Worm (Caenorhabditis elegans) whole organism, L4 larva: ENCODE measurements around the gene hlh-19.
A peak's percentile ranks its signal among the peaks of the same experiment; 100 is the strongest.

ENCODE experiments used
- F26F4.8 ChIP-seq: fragments of 200-800 bp; sonication (Bioruptor generic); conservative IDR thresholded peaks from 2 replicates; pipeline ENCODE4 v1.3.6; 2022; ENCODE audit warnings: missing genetic modification characterization, missing compliant biosample characterization
- F49E8.2 ChIP-seq: sonication (generic microtip); optimal IDR thresholded peaks from 2 replicates; lab custom pipeline; 2016; ENCODE audit warnings: missing compliant biosample characterization, mild to moderate bottlenecking, missing genetic modification characterization, borderline replicate concordance
- T26A8.4 ChIP-seq: fragments of 200-800 bp; sonication (Bioruptor generic); IDR thresholded peaks from 2 replicates; pipeline ENCODE4 v1.3.6; 2022; ENCODE audit warnings: missing genetic modification characterization, missing compliant biosample characterization
- Y75B8A.6 ChIP-seq: fragments of 200-800 bp; sonication (Bioruptor generic); IDR thresholded peaks from 2 replicates; pipeline ENCODE4 v1.3.6; 2022; ENCODE audit warnings: missing genetic modification reagents, missing genetic modification characterization, missing compliant biosample characterization
- ZK337.2 ChIP-seq: fragments of 200-800 bp; sonication (Bioruptor generic); IDR thresholded peaks from 2 replicates; pipeline ENCODE4 v1.3.6; 2022; ENCODE audit warnings: missing genetic modification reagents, missing genetic modification characterization, missing compliant biosample characterization
- aha-1 ChIP-seq: fragments of 150-350 bp; peaks from one replicate; lab custom pipeline; 2014; ENCODE audit warnings: missing biosample characterization, missing genetic modification characterization
- aly-2 ChIP-seq: sonication (generic microtip); optimal IDR thresholded peaks from 2 replicates; lab custom pipeline; 2018; ENCODE audit warnings: missing biosample characterization, missing genetic modification characterization
- arid-1 ChIP-seq: fragments of 200-800 bp; sonication (Bioruptor generic); conservative IDR thresholded peaks from 2 replicates; pipeline ENCODE4 v1.3.6; 2022; ENCODE audit warnings: missing genetic modification reagents, missing genetic modification characterization, missing compliant biosample characterization
- ceh-20 ChIP-seq: fragments of 200-800 bp; sonication (Bioruptor generic); IDR thresholded peaks from 2 replicates; pipeline ENCODE4 v1.3.6; 2022; ENCODE audit warnings: missing genetic modification reagents, missing genetic modification characterization, missing compliant biosample characterization
- ceh-28 ChIP-seq: fragments of 150-350 bp; optimal IDR thresholded peaks from 2 replicates; lab custom pipeline; 2014; ENCODE audit warnings: missing biosample characterization, missing genetic modification reagents, missing genetic modification characterization
- ceh-44 ChIP-seq: fragments of 200-800 bp; sonication (Bioruptor generic); IDR thresholded peaks from 2 replicates; pipeline ENCODE4 v1.3.6; 2022; ENCODE audit warnings: missing genetic modification reagents, missing genetic modification characterization, missing compliant biosample characterization
- ceh-82 ChIP-seq: sonication (generic microtip); optimal IDR thresholded peaks from 2 replicates; lab custom pipeline; 2017; ENCODE audit warnings: missing biosample characterization, missing genetic modification characterization
- daf-16 ChIP-seq, 3 experiments: sonication (generic microtip); optimal IDR thresholded peaks; 2 replicates each; lab custom pipeline; 2016 to 2017; ENCODE audit warnings: missing genetic modification characterization in 3 of 3, missing genetic modification reagents in 3 of 3, mild to moderate bottlenecking in 2 of 3, missing compliant biosample characterization in 2 of 3, missing biosample characterization in 1 of 3, moderate library complexity in 1 of 3
- dmd-9 ChIP-seq: fragments of 200-800 bp; sonication (Bioruptor generic); IDR thresholded peaks from 2 replicates; pipeline ENCODE4 v1.3.6; 2022; ENCODE audit warnings: missing genetic modification reagents, missing genetic modification characterization, missing compliant biosample characterization
- dpl-1 ChIP-seq: fragments of 150-350 bp; optimal IDR thresholded peaks from 2 replicates; lab custom pipeline; 2014; ENCODE audit warnings: missing biosample characterization, missing genetic modification reagents, missing genetic modification characterization
- egl-27 ChIP-seq: sonication (generic microtip); optimal IDR thresholded peaks from 3 replicates; lab custom pipeline; 2017; ENCODE audit warnings: missing biosample characterization, missing genetic modification reagents, missing genetic modification characterization
- fkh-10 ChIP-seq: fragments of 150-350 bp; optimal IDR thresholded peaks from 2 replicates; lab custom pipeline; 2014; ENCODE audit warnings: missing biosample characterization, missing genetic modification reagents, missing genetic modification characterization
- hlh-11 ChIP-seq: fragments of 200-800 bp; sonication (Bioruptor generic); optimal IDR thresholded peaks from 2 replicates; lab custom pipeline; 2018; ENCODE audit warnings: mild to moderate bottlenecking, missing genetic modification characterization, missing compliant biosample characterization
- hlh-30 ChIP-seq: sonication (generic microtip); optimal IDR thresholded peaks from 2 replicates; lab custom pipeline; 2017; ENCODE audit warnings: antibody characterized with exemption, mild to moderate bottlenecking, missing genetic modification characterization, missing compliant biosample characterization; ENCODE audit not compliant: insufficient read depth
- hmg-1.1 ChIP-seq: fragments of 200-800 bp; sonication (Bioruptor generic); IDR thresholded peaks from 2 replicates; pipeline ENCODE4 v1.3.6; 2022; ENCODE audit warnings: missing genetic modification reagents, missing genetic modification characterization, missing compliant biosample characterization
- jun-1 ChIP-seq: fragments of 150-350 bp; optimal IDR thresholded peaks from 2 replicates; lab custom pipeline; 2014; ENCODE audit warnings: missing biosample characterization, missing genetic modification reagents, missing genetic modification characterization
- lin-13 ChIP-seq: fragments of 150-350 bp; optimal IDR thresholded peaks from 2 replicates; lab custom pipeline; 2014; ENCODE audit warnings: missing biosample characterization, missing genetic modification reagents, missing genetic modification characterization
- lin-39 ChIP-seq: fragments of 150-350 bp; optimal IDR thresholded peaks from 2 replicates; lab custom pipeline; 2014; ENCODE audit warnings: missing biosample characterization, missing genetic modification reagents, missing genetic modification characterization
- lir-3 ChIP-seq: sonication (generic microtip); optimal IDR thresholded peaks from 2 replicates; lab custom pipeline; 2016; ENCODE audit warnings: mild to moderate bottlenecking, missing genetic modification characterization, missing compliant biosample characterization
- mdl-1 ChIP-seq, 2 experiments: fragments of 150-350 bp in 1 of 2; sonication (generic microtip) in 1 of 2; optimal IDR thresholded peaks; 2 replicates each; lab custom pipeline; 2014 to 2017; ENCODE audit warnings: missing biosample characterization in 2 of 2, missing genetic modification characterization in 2 of 2
- mep-1 ChIP-seq: fragments of 150-350 bp; sonication (generic microtip); optimal IDR thresholded peaks from 3 replicates; lab custom pipeline; 2014; ENCODE audit warnings: missing biosample characterization, missing genetic modification characterization
- mxl-3 ChIP-seq: fragments of 200-800 bp; sonication (Bioruptor generic); optimal IDR thresholded peaks from 2 replicates; lab custom pipeline; 2018; ENCODE audit warnings: mild to moderate bottlenecking, missing genetic modification characterization, missing compliant biosample characterization
- nhr-102 ChIP-seq: sonication (generic microtip); optimal IDR thresholded peaks from 2 replicates; lab custom pipeline; 2016; ENCODE audit warnings: mild to moderate bottlenecking, missing genetic modification characterization, moderate library complexity, missing compliant biosample characterization
- nhr-11 ChIP-seq: fragments of 150-350 bp; optimal IDR thresholded peaks from 2 replicates; lab custom pipeline; 2014; ENCODE audit warnings: missing biosample characterization, missing genetic modification characterization
- nhr-25 ChIP-seq: sonication (generic microtip); optimal IDR thresholded peaks from 2 replicates; lab custom pipeline; 2017; ENCODE audit warnings: missing genetic modification characterization, mild to moderate bottlenecking, missing compliant biosample characterization, antibody characterized with exemption, moderate library complexity, borderline replicate concordance; ENCODE audit not compliant: insufficient read depth
- nhr-28 ChIP-seq: fragments of 150-350 bp; optimal IDR thresholded peaks from 2 replicates; lab custom pipeline; 2014; ENCODE audit warnings: missing biosample characterization, missing genetic modification characterization
- nhr-48 ChIP-seq: sonication (generic microtip); optimal IDR thresholded peaks from 2 replicates; lab custom pipeline; 2016; ENCODE audit warnings: mild to moderate bottlenecking, missing genetic modification characterization, missing compliant biosample characterization
- nhr-76 ChIP-seq: fragments of 150-350 bp; optimal IDR thresholded peaks from 2 replicates; lab custom pipeline; 2014; ENCODE audit warnings: missing biosample characterization, missing genetic modification characterization
- nhr-77 ChIP-seq: fragments of 150-350 bp; optimal IDR thresholded peaks from 2 replicates; lab custom pipeline; 2014; ENCODE audit warnings: missing biosample characterization, missing genetic modification characterization
- pha-4 ChIP-seq, 2 experiments: fragments of 150-350 bp in 1 of 2; fragments of 200-800 bp in 1 of 2; sonication (Bioruptor generic) in 1 of 2; IDR thresholded peaks in 1 of 2; optimal IDR thresholded peaks in 1 of 2; 2 replicates each; pipeline versions ENCODE4 v1.3.6 to Lab custom; 2014 to 2022; ENCODE audit warnings: missing genetic modification characterization in 2 of 2, missing genetic modification reagents in 2 of 2, missing biosample characterization in 1 of 2, missing compliant biosample characterization in 1 of 2
- php-3 ChIP-seq: fragments of 200-800 bp; sonication (Bioruptor generic); IDR thresholded peaks from 2 replicates; pipeline ENCODE4 v1.3.6; 2022; ENCODE audit warnings: missing genetic modification reagents, missing genetic modification characterization, missing compliant biosample characterization
- rbr-2 ChIP-seq: sonication (generic microtip); optimal IDR thresholded peaks from 2 replicates; lab custom pipeline; 2016; ENCODE audit warnings: missing genotype, missing genetic modification characterization, missing compliant biosample characterization
- set-16 ChIP-seq: fragments of 200-800 bp; sonication (Bioruptor generic); IDR thresholded peaks from 2 replicates; pipeline ENCODE4 v1.3.6; 2022; ENCODE audit warnings: missing genetic modification reagents, missing genetic modification characterization, missing compliant biosample characterization
- spr-1 ChIP-seq: sonication (generic microtip); optimal IDR thresholded peaks from 2 replicates; lab custom pipeline; 2016; ENCODE audit warnings: mild to moderate bottlenecking, missing genetic modification characterization, missing compliant biosample characterization
- tag-97 ChIP-seq: fragments of 200-800 bp; sonication (Bioruptor generic); IDR thresholded peaks from 2 replicates; pipeline ENCODE4 v1.3.6; 2022; ENCODE audit warnings: missing genetic modification characterization, missing compliant biosample characterization
- tra-1 ChIP-seq: fragments of 200-800 bp; sonication (Bioruptor generic); IDR thresholded peaks from 2 replicates; pipeline ENCODE4 v1.3.6; 2022; ENCODE audit warnings: missing genetic modification reagents, missing genetic modification characterization, missing compliant biosample characterization
- unc-62 ChIP-seq, 3 experiments: fragments of 150-350 bp in 1 of 3; sonication (generic microtip); optimal IDR thresholded peaks in 2 of 3; peaks in 1 of 3; 1 replicate in 1 of 3; 2 replicates in 2 of 3; lab custom pipeline; 2014 to 2017; ENCODE audit warnings: missing biosample characterization in 3 of 3, missing genetic modification characterization in 3 of 3, missing genetic modification reagents in 3 of 3, missing genotype in 1 of 3
- zfp-2 ChIP-seq: sonication (generic microtip); optimal IDR thresholded peaks from 2 replicates; lab custom pipeline; 2016; ENCODE audit warnings: mild to moderate bottlenecking, missing genetic modification characterization, missing compliant biosample characterization

The hlh-19 gene

ce11 chrX:585598-586217 lies 28.6 kb upstream of the hlh-19 start:
- TF ChIP-seq unc-62 (GFP tag; optimal IDR thresholded peaks at IDR 0.05 in 1 of 2; lab: Kevin White, UChicago) (peak in 1 of 2 experiments; percentile 93), unc-62 (tag; optimal IDR thresholded peaks at IDR 0.05; lab: Kevin White, UChicago) (no peak), php-3 (GFP tag; lab: Robert Waterston, UW) (no peak), rbr-2 (tag; lab: Kevin White, UChicago) (no peak), nhr-25 (tag; lab: Kevin White, UChicago) (no peak), aha-1 (peak; percentile 41), dmd-9 (no peak), nhr-102 (tag; lab: Kevin White, UChicago) (no peak), mep-1 (tag; lab: Kevin White, UChicago) (no peak)
- TF ChIP-seq, all 104 proteins: peak for 2

ce11 chrX:581754-582153 lies 24.7 kb upstream of the hlh-19 start:
- TF ChIP-seq set-16 (peak; percentile 70), nhr-76 (tag; lab: Kevin White, UChicago) (no peak)
- TF ChIP-seq, all 104 proteins: peak for 1

ce11 chrX:575084-575483 lies 18.0 kb upstream of the hlh-19 start:
- TF ChIP-seq ceh-28 (tag; lab: Kevin White, UChicago): no peak
- TF ChIP-seq nhr-102 (tag; lab: Kevin White, UChicago): peak; percentile 64
- TF ChIP-seq tra-1: no peak

ce11 chrX:573270-573669 lies 16.2 kb upstream of the hlh-19 start:
- TF ChIP-seq ceh-44 (no peak), set-16 (no peak), dpl-1 (GFP tag; lab: Kevin White, UChicago) (peak; percentile 4), lir-3 (tag; lab: Kevin White, UChicago) (no peak), F26F4.8 (no peak), Y75B8A.6 (GFP tag; lab: Robert Waterston, UW) (no peak), arid-1 (GFP tag; lab: Robert Waterston, UW) (no peak), aly-2 (tag; lab: Kevin White, UChicago) (no peak), fkh-10 (GFP tag; lab: Kevin White, UChicago) (peak; percentile 31), mdl-1 (tag; optimal IDR thresholded peaks at IDR 0.05; lab: Kevin White, UChicago) (peak in 1 of 2 experiments; percentile 57), nhr-48 (tag; lab: Kevin White, UChicago) (no peak), daf-16 (GFP tag; optimal IDR thresholded peaks at IDR 0.05; lab: Kevin White, UChicago) (no peak), daf-16 (tag; optimal IDR thresholded peaks at IDR 0.05; lab: Kevin White, UChicago) (no peak), tag-97 (GFP tag; lab: Robert Waterston, UW) (no peak), pha-4 (GFP tag; IDR thresholded peaks at IDR 0.05; lab: Robert Waterston, UW) (no peak), pha-4 (tag; optimal IDR thresholded peaks at IDR 0.05; lab: Kevin White, UChicago) (peak; percentile 41), hlh-11 (tag; lab: Kevin White, UChicago) (peak; percentile 28), F49E8.2 (tag; lab: Kevin White, UChicago) (no peak), ceh-82 (no peak), nhr-11 (peak; percentile 81), mxl-3 (GFP tag; lab: Kevin White, UChicago) (peak; percentile 22), nhr-102 (tag; lab: Kevin White, UChicago) (peak; percentile 21), hmg-1.1 (GFP tag; lab: Robert Waterston, UW) (0 out of 2 replicates have a peak, but pooled peaks have one; percentile 37), hlh-30 (tag; lab: Kevin White, UChicago) (peak; percentile 63), zfp-2 (no peak), nhr-28 (tag; lab: Kevin White, UChicago) (peak; percentile 56), T26A8.4 (no peak), nhr-77 (tag; lab: Kevin White, UChicago) (no peak), egl-27 (no peak), lin-39 (tag; lab: Kevin White, UChicago) (no peak), ceh-20 (GFP tag; lab: Robert Waterston, UW) (no peak), spr-1 (tag; lab: Kevin White, UChicago) (no peak), jun-1 (tag; lab: Kevin White, UChicago) (no peak), lin-13 (GFP tag; lab: Kevin White, UChicago) (no peak), ZK337.2 (no peak)
